Worm (Caenorhabditis elegans): ENCODE measurements around the gene R160.5.
A peak's percentile ranks its signal among the peaks of the same experiment; 100 is the strongest.

Gene R160.5

ce11 chrX:4395073-4395850, 24.6 kb upstream of the R160.5 start:
- TF ChIP-seq nhr-77 (tag; optimal IDR thresholded peaks at IDR 0.05) (peak; percentile 95), lin-29 (GFP tag; IDR thresholded peaks at IDR 0.05) (peak; percentile 68; the same call in 1 of the 2 replicates), mxl-3 (GFP tag; optimal IDR thresholded peaks at IDR 0.05) (peak; percentile 78), mdl-1 (tag; optimal IDR thresholded peaks at IDR 0.05) (peak; percentile 0 to 50), ctbp-1 (GFP tag; IDR thresholded peaks at IDR 0.05) (0 out of 2 replicates have a peak, but pooled peaks have one; percentile 32), dmd-9 (GFP tag; IDR thresholded peaks at IDR 0.05) (0 out of 2 replicates have a peak, but pooled peaks have one; percentile 36), zfp-3 (GFP tag; conservative IDR thresholded peaks at IDR 0.05) (peak; percentile 55; the same call in 1 of the 2 replicates), jun-1 (tag; optimal IDR thresholded peaks at IDR 0.05) (peak; percentile 71), Y48G9A.11 (GFP tag; IDR thresholded peaks at IDR 0.05) (no peak), tag-97 (GFP tag; IDR thresholded peaks at IDR 0.05) (no peak), madf-9 (GFP tag; conservative IDR thresholded peaks at IDR 0.05) (peak; percentile 50; the same call in 1 of the 2 replicates), ceh-32 (tag; optimal IDR thresholded peaks at IDR 0.05; ENCODE audit: poor library complexity) (no peak), hif-1 (tag; optimal IDR thresholded peaks at IDR 0.05) (peak in 1 of 2 experiments; percentile 41), spr-3 (GFP tag; optimal IDR thresholded peaks at IDR 0.05) (peak; percentile 65), fos-1 (tag; optimal IDR thresholded peaks at IDR 0.05) (no peak), hlh-30 (tag; optimal IDR thresholded peaks at IDR 0.05; ENCODE audit: insufficient read depth) (peak; percentile 71), ceh-20 (GFP tag; IDR thresholded peaks at IDR 0.05) (0 out of 2 replicates have a peak, but pooled peaks have one; percentile 56), F37D6.2 (tag; optimal IDR thresholded peaks at IDR 0.05) (peak; percentile 58), nhr-41 (GFP tag; IDR thresholded peaks at IDR 0.05) (no peak), dmd-8 (GFP tag; IDR thresholded peaks at IDR 0.05) (no peak), dve-1 (tag; optimal IDR thresholded peaks at IDR 0.05; ENCODE audit: insufficient read depth) (peak; percentile 94), egl-43 (GFP tag; IDR thresholded peaks at IDR 0.05) (no peak), F10B5.3 (tag; optimal IDR thresholded peaks at IDR 0.05) (peak; percentile 80), hmg-1.1 (GFP tag; IDR thresholded peaks at IDR 0.05) (peak; percentile 96), pha-4 (GFP tag; IDR thresholded peaks at IDR 0.05) (peak; percentile 74; the same call in 1 of the 2 replicates), pha-4 (tag; optimal IDR thresholded peaks at IDR 0.05) (no peak), nhr-111 (GFP tag; optimal IDR thresholded peaks at IDR 0.05) (no peak), mes-2 (tag; optimal IDR thresholded peaks at IDR 0.05; ENCODE audit: poor library complexity, severe bottlenecking) (peak; percentile 92), Y5F2A.4 (GFP tag; optimal IDR thresholded peaks at IDR 0.05) (peak; percentile 65), unc-62 (GFP tag; optimal IDR thresholded peaks at IDR 0.05 in 1 of 2) (peak in 1 of 2 experiments; percentile 67), unc-62 (tag; optimal IDR thresholded peaks at IDR 0.05) (no peak), nhr-48 (tag; optimal IDR thresholded peaks at IDR 0.05) (peak; percentile 58), Y105C5A.15 (GFP tag; IDR thresholded peaks at IDR 0.05) (no peak), fkh-10 (GFP tag; optimal IDR thresholded peaks at IDR 0.05) (peak; percentile 38), nhr-42 (GFP tag; IDR thresholded peaks at IDR 0.05) (peak; percentile 86), lsy-2 (tag; optimal IDR thresholded peaks at IDR 0.05) (peak in 1 of 2 experiments; percentile 83), nhr-10 (tag; optimal IDR thresholded peaks at IDR 0.05) (peak; percentile 36), hlh-11 (tag; optimal IDR thresholded peaks at IDR 0.05) (peak; percentile 83), nhr-6 (tag; optimal IDR thresholded peaks at IDR 0.05) (peak; percentile 84), lir-3 (tag; optimal IDR thresholded peaks at IDR 0.05) (peak; percentile 21), spr-1 (tag; optimal IDR thresholded peaks at IDR 0.05) (peak; percentile 84), duxl-1 (tag; optimal IDR thresholded peaks at IDR 0.05; ENCODE audit: poor library complexity) (peak; percentile 95), daf-16 (GFP tag; optimal IDR thresholded peaks at IDR 0.05) (peak; percentile 33 to 89), daf-16 (tag; optimal IDR thresholded peaks at IDR 0.05) (peak; percentile 74), zfp-2 (tag; optimal IDR thresholded peaks at IDR 0.05) (peak; percentile 12), Y75B8A.6 (GFP tag; IDR thresholded peaks at IDR 0.05) (no peak), lin-13 (GFP tag; optimal IDR thresholded peaks at IDR 0.05) (peak; percentile 75), pqm-1 (tag; optimal IDR thresholded peaks at IDR 0.05) (peak; percentile 16), ztf-7 (tag; optimal IDR thresholded peaks at IDR 0.05) (peak; percentile 63)

Measured in whole organism, L4 larva.